Worm (Caenorhabditis elegans) whole organism, early embryonic: ENCODE results near the gene B0524.5.
A peak's percentile ranks its signal among the peaks of the same experiment; 100 is the strongest.

Experiments used
- B0310.2 ChIP-seq: sonication (generic microtip); optimal IDR thresholded peaks from 2 replicates; lab custom pipeline; 2016; ENCODE audit warnings: mild to moderate bottlenecking, missing genetic modification characterization, missing compliant biosample characterization
- aly-1 ChIP-seq: sonication (generic microtip); optimal IDR thresholded peaks from 2 replicates; lab custom pipeline; 2016; ENCODE audit warnings: missing genetic modification characterization, missing compliant biosample characterization
- ama-1 ChIP-seq: fragments of 150-350 bp; optimal IDR thresholded peaks from 2 replicates; lab custom pipeline; 2014
- ceh-13 ChIP-seq: fragments of 200-800 bp; sonication (Bioruptor generic); optimal IDR thresholded peaks from 2 replicates; lab custom pipeline; 2018; ENCODE audit warnings: mild to moderate bottlenecking, missing genetic modification characterization, missing compliant biosample characterization
- ets-7 ChIP-seq: sonication (generic microtip); optimal IDR thresholded peaks from 2 replicates; lab custom pipeline; 2016; ENCODE audit warnings: missing genotype, missing genetic modification characterization, missing compliant biosample characterization
- hnd-1 ChIP-seq: sonication (generic microtip); optimal IDR thresholded peaks from 2 replicates; lab custom pipeline; 2016; ENCODE audit warnings: missing genetic modification characterization, missing compliant biosample characterization
- scrt-1 ChIP-seq: fragments of 200-800 bp; sonication (Bioruptor generic); IDR thresholded peaks from 2 replicates; pipeline ENCODE4 v1.3.6; 2022; ENCODE audit warnings: missing genetic modification characterization, missing compliant biosample characterization
- sea-1 ChIP-seq: fragments of 200-800 bp; sonication (Bioruptor generic); conservative IDR thresholded peaks from 2 replicates; pipeline ENCODE4 v1.3.6; 2022; ENCODE audit warnings: missing genetic modification characterization, missing compliant biosample characterization

DNA sequence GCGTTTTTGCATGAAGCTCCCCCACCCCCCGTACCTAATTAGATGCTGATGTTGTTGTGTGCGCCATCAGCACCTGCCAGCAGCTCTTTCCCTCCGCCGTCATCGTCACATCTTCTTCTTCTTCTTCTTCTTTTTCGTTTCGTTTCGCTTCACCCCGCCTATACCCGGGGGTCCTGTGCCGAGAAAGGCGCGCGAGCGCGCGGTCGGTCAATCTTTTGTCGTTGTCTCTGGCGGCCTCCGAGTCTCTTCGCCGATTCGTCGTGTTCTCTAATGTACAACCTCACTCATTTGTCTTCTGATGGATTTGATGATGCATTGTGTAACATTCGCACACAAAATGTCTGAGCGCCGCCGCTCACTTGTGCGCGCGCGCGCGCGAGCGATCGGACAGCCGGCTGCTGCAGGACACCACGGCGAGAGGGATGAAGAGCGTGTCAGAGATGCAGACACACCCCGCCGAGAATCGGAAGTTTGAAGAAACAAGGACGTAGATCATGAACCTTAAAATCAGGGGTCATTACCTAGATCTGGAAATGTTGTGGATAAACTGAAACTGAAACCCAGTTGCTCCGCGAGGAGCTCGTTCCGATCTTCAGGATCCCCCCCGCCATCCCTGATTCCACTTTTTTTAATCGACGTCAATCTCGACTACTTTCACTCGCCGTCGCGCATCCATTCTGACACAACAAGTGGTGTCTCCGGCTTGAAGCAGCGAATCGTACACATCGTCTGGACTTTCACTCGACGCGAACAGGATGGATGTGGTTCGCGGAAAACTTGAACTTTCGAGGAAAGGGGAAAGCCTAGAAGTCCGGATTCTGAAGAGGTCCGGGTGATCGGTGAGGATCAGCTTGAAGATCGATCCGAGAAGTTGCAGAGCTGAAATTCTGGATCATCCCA lies 30.0 kb upstream of the B0524.5 start:
- TF ChIP-seq ets-7 (tag; lab: Kevin White, UChicago), result no peak
- TF ChIP-seq aly-1 (tag; lab: Kevin White, UChicago), result peak; percentile 43
- TF ChIP-seq B0310.2 (tag; lab: Kevin White, UChicago), result no peak
- no peak for TF ChIP-seq ama-1 (lab: Kevin White, UChicago)
- no peak for TF ChIP-seq scrt-1 (GFP tag; lab: Robert Waterston, UW)
- TF ChIP-seq hnd-1, result no peak
- no peak for TF ChIP-seq sea-1 (GFP tag; lab: Robert Waterston, UW)
- no peak for TF ChIP-seq ceh-13 (GFP tag; lab: Kevin White, UChicago)
